Fruit fly (Drosophila melanogaster) whole organism, embryonic: ENCODE results near the gene Mrp5.
A peak's percentile ranks its signal among the peaks of the same experiment; 100 is the strongest.

ENCODE experiments used
- Abd-B ChIP-seq: fragments of 200-800 bp; sonication (Bioruptor generic); optimal IDR thresholded peaks from 2 replicates; lab custom pipeline; 2018; ENCODE audit warnings: missing biosample characterization, mild to moderate bottlenecking, missing genetic modification characterization, moderate library complexity
- Atf6 ChIP-seq: fragments of 200-800 bp; sonication (Bioruptor generic); IDR thresholded peaks from 2 replicates; pipeline ENCODE4 v1.3.6; 2022; ENCODE audit warnings: missing biosample characterization, missing genetic modification characterization
- Bdp1 ChIP-seq: fragments of 200-800 bp; sonication (Bioruptor generic); optimal IDR thresholded peaks from 3 replicates; lab custom pipeline; 2016; ENCODE audit warnings: missing biosample characterization, missing genetic modification characterization
- CG1024 ChIP-seq: fragments of 200-800 bp; sonication (Bioruptor generic); IDR thresholded peaks from 2 replicates; pipeline ENCODE4 v1.3.6; 2022; ENCODE audit warnings: missing biosample characterization, missing genetic modification characterization
- CG11696 ChIP-seq: fragments of 200-800 bp; sonication (Bioruptor generic); IDR thresholded peaks from 2 replicates; pipeline ENCODE4 v1.3.6; 2022; ENCODE audit warnings: missing biosample characterization, missing genetic modification characterization
- CG12071 ChIP-seq: fragments of 200-800 bp; sonication (Bioruptor generic); optimal IDR thresholded peaks from 3 replicates; lab custom pipeline; 2018; ENCODE audit warnings: missing biosample characterization, mild to moderate bottlenecking, missing genetic modification characterization
- CG12299 ChIP-seq: fragments of 200-800 bp; sonication (Bioruptor generic); optimal IDR thresholded peaks from 2 replicates; lab custom pipeline; 2018; ENCODE audit warnings: missing biosample characterization, mild to moderate bottlenecking, missing genetic modification characterization
- CG12659 ChIP-seq: fragments of 200-800 bp; sonication (Bioruptor generic); optimal IDR thresholded peaks from 3 replicates; lab custom pipeline; 2017; ENCODE audit warnings: mild to moderate bottlenecking, missing biosample characterization, missing genetic modification reagents, missing genetic modification characterization
- CG1529 ChIP-seq: fragments of 200-800 bp; sonication (Bioruptor generic); optimal IDR thresholded peaks from 3 replicates; lab custom pipeline; 2018; ENCODE audit warnings: missing biosample characterization, missing genetic modification characterization
- CG1647 ChIP-seq: fragments of 200-800 bp; sonication (Bioruptor generic); optimal IDR thresholded peaks from 3 replicates; lab custom pipeline; 2016; ENCODE audit warnings: missing biosample characterization, missing genetic modification characterization
- CG17568 ChIP-seq: fragments of 200-800 bp; sonication (Bioruptor generic); optimal IDR thresholded peaks from 2 replicates; lab custom pipeline; 2018; ENCODE audit warnings: missing biosample characterization, mild to moderate bottlenecking, missing genetic modification characterization, moderate library complexity
- CG17912 ChIP-seq: fragments of 200-800 bp; sonication (Bioruptor generic); optimal IDR thresholded peaks from 2 replicates; lab custom pipeline; 2018; ENCODE audit warnings: missing biosample characterization, mild to moderate bottlenecking, missing genetic modification characterization
- CG30403 ChIP-seq: fragments of 200-800 bp; sonication (Bioruptor generic); optimal IDR thresholded peaks from 3 replicates; lab custom pipeline; 2016; ENCODE audit warnings: missing biosample characterization, missing genetic modification characterization
- CG3065 ChIP-seq: fragments of 200-800 bp; sonication (Bioruptor generic); optimal IDR thresholded peaks from 2 replicates; lab custom pipeline; 2016; ENCODE audit warnings: missing biosample characterization, missing genetic modification characterization
- CG31224 ChIP-seq: fragments of 200-800 bp; sonication (Bioruptor generic); IDR thresholded peaks from 2 replicates; pipeline ENCODE4 v1.3.6; 2022; ENCODE audit warnings: missing biosample characterization, missing genetic modification characterization
- CG4730 ChIP-seq: fragments of 200-800 bp; sonication (Bioruptor generic); IDR thresholded peaks from 2 replicates; pipeline ENCODE4 v1.3.6; 2022; ENCODE audit warnings: missing biosample characterization, missing genetic modification characterization
- CG6254 ChIP-seq: fragments of 200-800 bp; sonication (Bioruptor generic); optimal IDR thresholded peaks from 3 replicates; lab custom pipeline; 2017; ENCODE audit warnings: mild to moderate bottlenecking, missing biosample characterization, missing genetic modification reagents, missing genetic modification characterization
- CG6765 ChIP-seq: fragments of 200-800 bp; sonication (Bioruptor generic); optimal IDR thresholded peaks from 3 replicates; lab custom pipeline; 2017; ENCODE audit warnings: missing biosample characterization, mild to moderate bottlenecking, missing genetic modification characterization
- CG7357 ChIP-seq: fragments of 200-800 bp; sonication (Bioruptor generic); IDR thresholded peaks from 3 replicates; pipeline ENCODE4 v1.3.6; 2022; ENCODE audit warnings: missing biosample characterization, missing genetic modification characterization
- CG9797 ChIP-seq: fragments of 200-800 bp; sonication (Bioruptor generic); optimal IDR thresholded peaks from 3 replicates; lab custom pipeline; 2018; ENCODE audit warnings: missing biosample characterization, mild to moderate bottlenecking, missing genetic modification characterization
- ERR ChIP-seq: fragments of 200-800 bp; sonication (Bioruptor generic); optimal IDR thresholded peaks from 2 replicates; lab custom pipeline; 2016; ENCODE audit warnings: missing biosample characterization, missing genetic modification characterization
- Eip74EF ChIP-seq, 2 experiments: fragments of 200-800 bp in 1 of 2; fragments of >200 bp in 1 of 2; sonication (Bioruptor generic) in 1 of 2; optimal IDR thresholded peaks; 2 replicates each; lab custom pipeline; 2017 to 2019; ENCODE audit warnings: missing biosample characterization in 2 of 2, missing genetic modification characterization in 2 of 2, mild to moderate bottlenecking in 1 of 2, moderate library complexity in 1 of 2
- Ets97D ChIP-seq: fragments of 200-800 bp; sonication (Bioruptor generic); optimal IDR thresholded peaks from 3 replicates; lab custom pipeline; 2016; ENCODE audit warnings: missing biosample characterization, missing genetic modification characterization
- H15 ChIP-seq: fragments of 200-800 bp; sonication (Bioruptor generic); IDR thresholded peaks from 3 replicates; pipeline ENCODE4 v1.3.6; 2022; ENCODE audit warnings: missing biosample characterization, missing genetic modification characterization
- Hey ChIP-seq: fragments of 200-800 bp; sonication (Bioruptor generic); optimal IDR thresholded peaks from 3 replicates; lab custom pipeline; 2018; ENCODE audit warnings: missing biosample characterization, mild to moderate bottlenecking, missing genetic modification characterization
- Lhr ChIP-seq: fragments of 200-800 bp; sonication (Bioruptor generic); optimal IDR thresholded peaks from 3 replicates; lab custom pipeline; 2017; ENCODE audit warnings: mild to moderate bottlenecking, missing biosample characterization, missing genetic modification reagents, missing genetic modification characterization
- MBD-R2 ChIP-seq: fragments of 200-800 bp; sonication (Bioruptor generic); IDR thresholded peaks from 2 replicates; pipeline ENCODE4 v1.3.6; 2022; ENCODE audit warnings: missing biosample characterization, missing genetic modification characterization
- Max ChIP-seq: fragments of 200-800 bp; sonication (Bioruptor generic); optimal IDR thresholded peaks from 2 replicates; lab custom pipeline; 2016; ENCODE audit warnings: missing biosample characterization, mild to moderate bottlenecking, missing genetic modification characterization
- NfI ChIP-seq: fragments of 200-800 bp; sonication (Bioruptor generic); optimal IDR thresholded peaks from 3 replicates; lab custom pipeline; 2018; ENCODE audit warnings: missing biosample characterization, mild to moderate bottlenecking, missing genetic modification characterization, moderate library complexity
- Poxn ChIP-seq: fragments of 200-800 bp; sonication (Bioruptor generic); IDR thresholded peaks from 2 replicates; pipeline ENCODE4 v1.3.6; 2022; ENCODE audit warnings: missing biosample characterization, missing genetic modification characterization
- Rx ChIP-seq: fragments of 200-800 bp; sonication (Bioruptor generic); IDR thresholded peaks from 2 replicates; pipeline ENCODE4 v1.3.6; 2022; ENCODE audit warnings: missing biosample characterization, missing genetic modification characterization
- ac ChIP-seq: fragments of 200-800 bp; sonication (Bioruptor generic); optimal IDR thresholded peaks from 3 replicates; lab custom pipeline; 2017; ENCODE audit warnings: missing biosample characterization, mild to moderate bottlenecking, missing genetic modification characterization
- bbx ChIP-seq: fragments of 200-800 bp; sonication (Bioruptor generic); IDR thresholded peaks from 2 replicates; pipeline ENCODE4 v1.3.6; 2022; ENCODE audit warnings: missing biosample characterization, missing genetic modification characterization; ENCODE audit not compliant: partially characterized antibody
- dan ChIP-seq: fragments of 200-800 bp; sonication (Bioruptor generic); IDR thresholded peaks from 2 replicates; pipeline ENCODE4 v1.3.6; 2022; ENCODE audit warnings: missing biosample characterization, missing genetic modification characterization
- fd96Cb ChIP-seq: fragments of 200-800 bp; sonication (Bioruptor generic); optimal IDR thresholded peaks from 2 replicates; lab custom pipeline; 2018; ENCODE audit warnings: missing biosample characterization, mild to moderate bottlenecking, missing genetic modification characterization, moderate library complexity
- fu2 ChIP-seq: fragments of 200-800 bp; sonication (Bioruptor generic); optimal IDR thresholded peaks from 2 replicates; lab custom pipeline; 2016; ENCODE audit warnings: missing biosample characterization, missing genetic modification characterization
- gfzf ChIP-seq: fragments of 200-800 bp; sonication (Bioruptor generic); optimal IDR thresholded peaks from 2 replicates; lab custom pipeline; 2016; ENCODE audit warnings: missing biosample characterization, mild to moderate bottlenecking, missing genetic modification characterization, moderate library complexity
- ind ChIP-seq: fragments of 200-800 bp; sonication (Bioruptor generic); optimal IDR thresholded peaks from 3 replicates; lab custom pipeline; 2016; ENCODE audit warnings: missing biosample characterization, missing genetic modification characterization
- jing ChIP-seq: fragments of 200-800 bp; sonication (Bioruptor generic); optimal IDR thresholded peaks from 2 replicates; lab custom pipeline; 2018; ENCODE audit warnings: missing biosample characterization, mild to moderate bottlenecking, missing genetic modification characterization
- lab ChIP-seq: fragments of 200-800 bp; sonication (Bioruptor generic); optimal IDR thresholded peaks from 3 replicates; lab custom pipeline; 2017; ENCODE audit warnings: missing biosample characterization, missing genetic modification characterization, mild to moderate bottlenecking, moderate library complexity, missing genetic modification reagents
- lilli ChIP-seq: fragments of 200-800 bp; sonication (Bioruptor generic); optimal IDR thresholded peaks from 3 replicates; lab custom pipeline; 2016; ENCODE audit warnings: missing biosample characterization, missing genetic modification characterization
- lola ChIP-seq, 3 experiments: fragments of >200 bp in 2 of 3; fragments of 200-800 bp in 1 of 3; sonication (Bioruptor generic) in 1 of 3; optimal IDR thresholded peaks; 2 replicates each; lab custom pipeline; 2017 to 2019; ENCODE audit warnings: missing biosample characterization in 3 of 3, missing genetic modification characterization in 3 of 3, mild to moderate bottlenecking in 1 of 3, moderate library complexity in 1 of 3
- mam ChIP-seq: fragments of 200-800 bp; sonication (Bioruptor generic); optimal IDR thresholded peaks from 3 replicates; lab custom pipeline; 2016; ENCODE audit warnings: missing biosample characterization, missing genetic modification characterization
- onecut ChIP-seq: fragments of 200-800 bp; sonication (Bioruptor generic); IDR thresholded peaks from 2 replicates; pipeline ENCODE4 v1.3.6; 2022; ENCODE audit warnings: missing biosample characterization, missing genetic modification characterization
- pita ChIP-seq: fragments of 200-800 bp; sonication (Bioruptor generic); optimal IDR thresholded peaks from 2 replicates; lab custom pipeline; 2017; ENCODE audit warnings: missing biosample characterization, mild to moderate bottlenecking, missing genetic modification characterization
- pum ChIP-seq: fragments of 200-800 bp; sonication (Bioruptor generic); optimal IDR thresholded peaks from 2 replicates; lab custom pipeline; 2016; ENCODE audit warnings: missing biosample characterization, missing genetic modification characterization
- sd ChIP-seq: fragments of 200-800 bp; sonication (Bioruptor generic); optimal IDR thresholded peaks from 3 replicates; lab custom pipeline; 2018; ENCODE audit warnings: missing biosample characterization, mild to moderate bottlenecking, missing genetic modification characterization, moderate library complexity
- seq ChIP-seq: fragments of 200-800 bp; sonication (Bioruptor generic); IDR thresholded peaks from 2 replicates; pipeline ENCODE4 v1.3.6; 2022; ENCODE audit warnings: missing biosample characterization, missing genetic modification characterization
- sna ChIP-seq: fragments of 200-800 bp; sonication (Bioruptor generic); IDR thresholded peaks from 2 replicates; pipeline ENCODE4 v1.3.6; 2022; ENCODE audit warnings: missing biosample characterization, missing genetic modification characterization; ENCODE audit not compliant: partially characterized antibody
- trh ChIP-seq: fragments of 200-800 bp; sonication (Bioruptor generic); optimal IDR thresholded peaks from 2 replicates; lab custom pipeline; 2016; ENCODE audit warnings: missing biosample characterization, missing genetic modification characterization
- zen ChIP-seq: fragments of 200-800 bp; sonication (Bioruptor generic); optimal IDR thresholded peaks from 3 replicates; lab custom pipeline; 2018; ENCODE audit warnings: missing biosample characterization, mild to moderate bottlenecking, missing genetic modification characterization, moderate library complexity

Mrp5 gene

DNA sequence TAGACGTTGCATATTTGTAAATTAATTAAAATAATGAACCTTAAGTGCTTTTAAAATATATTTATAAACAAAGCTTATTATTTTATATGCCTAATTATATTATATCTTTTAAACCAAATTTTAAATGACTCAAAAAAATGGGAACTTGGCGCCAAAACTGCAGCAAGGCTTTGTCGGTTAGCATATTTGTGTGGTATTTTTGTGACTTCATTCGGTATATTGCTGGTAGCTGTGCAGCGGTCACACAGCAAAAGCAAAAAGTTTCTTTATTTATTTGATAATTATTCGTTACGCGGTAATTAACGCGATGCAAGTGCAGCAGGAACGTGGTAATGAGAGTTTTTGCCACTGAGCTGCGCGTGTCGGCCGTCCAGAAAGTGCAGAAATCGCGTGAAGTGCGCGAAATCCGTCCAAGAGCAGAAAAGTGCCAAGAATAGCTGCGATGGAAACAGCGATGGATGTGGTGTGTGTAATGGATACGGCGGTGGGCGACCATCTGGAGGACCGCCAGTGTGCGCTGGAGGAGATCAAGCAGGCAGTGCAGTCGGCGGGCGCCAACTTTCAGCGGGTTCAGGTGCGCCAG lies 4.1 kb upstream of the Mrp5 start, which contains the start of gene Ask1 (continued):
- no peak for TF ChIP-seq mam (GFP tag; lab: Kevin White, UChicago)
- TF ChIP-seq trh = no peak
- peak; percentile 81 for TF ChIP-seq CG9797 (GFP tag; lab: Kevin White, UChicago)
- TF ChIP-seq CG4730 (GFP tag; lab: Robert Waterston, UW) = no peak
- TF ChIP-seq CG6765 (GFP tag; lab: Kevin White, UChicago) = no peak
- TF ChIP-seq pum = no peak
- TF ChIP-seq CG1024 (GFP tag; lab: Robert Waterston, UW) = no peak
- peak; percentile 82 for TF ChIP-seq gfzf
- no peak for TF ChIP-seq CG12071 (GFP tag; lab: Kevin White, UChicago)
- no peak for TF ChIP-seq Eip74EF (GFP tag; optimal IDR thresholded peaks at IDR 0.05; lab: Kevin White, UChicago)
- TF ChIP-seq CG1529 (GFP tag; lab: Kevin White, UChicago) = no peak
- TF ChIP-seq dan (GFP tag; lab: Robert Waterston, UW) = no peak
- peak; percentile 59 for TF ChIP-seq MBD-R2 (GFP tag; lab: Robert Waterston, UW)
- peak; percentile 98 for TF ChIP-seq CG6254 (GFP tag; lab: Kevin White, UChicago)
- TF ChIP-seq Atf6 (GFP tag; lab: Robert Waterston, UW) = no peak
- no peak for TF ChIP-seq onecut (GFP tag; lab: Robert Waterston, UW)
- TF ChIP-seq NfI (GFP tag; lab: Kevin White, UChicago) = no peak
- no peak for TF ChIP-seq CG30403 (GFP tag; lab: Kevin White, UChicago)
- no peak for TF ChIP-seq pita
- TF ChIP-seq ac (GFP tag; lab: Kevin White, UChicago) = no peak
- TF ChIP-seq lilli (GFP tag; lab: Kevin White, UChicago) = no peak
- TF ChIP-seq sd = no peak
- no peak for TF ChIP-seq CG1647 (GFP tag; lab: Kevin White, UChicago)
- TF ChIP-seq CG17912 (GFP tag; lab: Kevin White, UChicago) = no peak
- TF ChIP-seq CG31224 (GFP tag; lab: Robert Waterston, UW) = no peak
- no peak for TF ChIP-seq CG11696 (GFP tag; lab: Robert Waterston, UW)
- TF ChIP-seq CG12299 (tag; lab: Kevin White, UChicago) = no peak
- TF ChIP-seq Max (GFP tag; lab: Kevin White, UChicago) = no peak
- no peak for TF ChIP-seq lola (GFP tag; optimal IDR thresholded peaks at IDR 0.05; lab: Kevin White, UChicago)
- TF ChIP-seq Poxn (GFP tag; lab: Robert Waterston, UW) = no peak
- TF ChIP-seq Abd-B = no peak
- TF ChIP-seq ERR = no peak
- no peak for TF ChIP-seq Lhr
- TF ChIP-seq sna (GFP tag; lab: Robert Waterston, UW) = no peak
- peak; percentile 18 for TF ChIP-seq CG12659
- TF ChIP-seq Ets97D (GFP tag; lab: Kevin White, UChicago) = no peak
- no peak for TF ChIP-seq Bdp1 (GFP tag; lab: Kevin White, UChicago)
- no peak for TF ChIP-seq H15 (GFP tag; lab: Robert Waterston, UW)
- TF ChIP-seq bbx (GFP tag; lab: Robert Waterston, UW) = 0 out of 2 replicates have a peak, but pooled peaks have one; percentile 32
- no peak for TF ChIP-seq seq
- TF ChIP-seq Hey = no peak
- no peak for TF ChIP-seq CG17568 (GFP tag; lab: Kevin White, UChicago)
- no peak for TF ChIP-seq ind (GFP tag; lab: Kevin White, UChicago)
- TF ChIP-seq CG3065 = no peak
- TF ChIP-seq zen = peak; percentile 44
- no peak for TF ChIP-seq CG7357 (GFP tag; lab: Robert Waterston, UW)
- TF ChIP-seq Rx (GFP tag; lab: Robert Waterston, UW) = no peak
- TF ChIP-seq lab (GFP tag; lab: Kevin White, UChicago) = no peak
- TF ChIP-seq fu2 = no peak
- no peak for TF ChIP-seq jing (GFP tag; lab: Kevin White, UChicago)
- TF ChIP-seq fd96Cb = no peak
